Worm (Caenorhabditis elegans) whole organism, L3 larva: ENCODE data around the gene F53G2.2.

Experiments
- R02D3.7 ChIP-seq: fragments of 150-350 bp; optimal IDR thresholded peaks from 2 replicates; lab custom pipeline; 2014; ENCODE audit warnings: missing biosample characterization, missing genetic modification characterization
- ZK546.5 ChIP-seq: sonication (generic microtip); optimal IDR thresholded peaks from 2 replicates; lab custom pipeline; 2017; ENCODE audit warnings: missing biosample characterization, missing genetic modification characterization
- ama-1 ChIP-seq: fragments of 150-350 bp; optimal IDR thresholded peaks from 2 replicates; lab custom pipeline; 2018
- ceh-16 ChIP-seq: sonication (generic microtip); optimal IDR thresholded peaks from 2 replicates; lab custom pipeline; 2017; ENCODE audit warnings: missing biosample characterization, missing genetic modification characterization
- ceh-28 ChIP-seq: fragments of 150-350 bp; optimal IDR thresholded peaks from 2 replicates; lab custom pipeline; 2014; ENCODE audit warnings: missing biosample characterization, missing genetic modification reagents, missing genetic modification characterization
- daf-12 ChIP-seq: fragments of 150-350 bp; optimal IDR thresholded peaks from 2 replicates; lab custom pipeline; 2014; ENCODE audit warnings: missing biosample characterization, missing genetic modification reagents, missing genetic modification characterization
- egl-27 ChIP-seq: sonication (generic microtip); optimal IDR thresholded peaks from 4 replicates; lab custom pipeline; 2017; ENCODE audit warnings: missing biosample characterization, missing genetic modification reagents, missing genetic modification characterization
- egl-5 ChIP-seq: fragments of 150-350 bp; optimal IDR thresholded peaks from 2 replicates; lab custom pipeline; 2017; ENCODE audit warnings: missing biosample characterization, missing genetic modification reagents, missing genetic modification characterization, inconsistent platforms
- elt-1 ChIP-seq: fragments of 150-350 bp; optimal IDR thresholded peaks from 2 replicates; lab custom pipeline; 2014; ENCODE audit warnings: missing biosample characterization, missing genetic modification characterization
- elt-2 ChIP-seq: sonication (generic microtip); optimal IDR thresholded peaks from 2 replicates; lab custom pipeline; 2016; ENCODE audit warnings: missing genetic modification reagents, mild to moderate bottlenecking, missing genetic modification characterization, missing compliant biosample characterization
- fkh-10 ChIP-seq: sonication (generic microtip); optimal IDR thresholded peaks from 2 replicates; lab custom pipeline; 2017; ENCODE audit warnings: missing biosample characterization, missing genetic modification reagents, missing genetic modification characterization
- fkh-2 ChIP-seq: fragments of 150-350 bp; optimal IDR thresholded peaks from 2 replicates; lab custom pipeline; 2014; ENCODE audit warnings: missing biosample characterization, missing genetic modification reagents, missing genetic modification characterization
- fos-1 ChIP-seq: fragments of 150-350 bp; optimal IDR thresholded peaks from 2 replicates; lab custom pipeline; 2014; ENCODE audit warnings: missing biosample characterization, missing genetic modification characterization
- hmg-11 ChIP-seq: sonication (generic microtip); optimal IDR thresholded peaks from 2 replicates; lab custom pipeline; 2016; ENCODE audit warnings: missing genetic modification characterization, missing compliant biosample characterization
- jun-1 ChIP-seq: fragments of 150-350 bp; optimal IDR thresholded peaks from 2 replicates; lab custom pipeline; 2014; ENCODE audit warnings: missing biosample characterization, missing genetic modification reagents, missing genetic modification characterization
- lin-15B ChIP-seq: fragments of 150-350 bp; optimal IDR thresholded peaks from 2 replicates; lab custom pipeline; 2014; ENCODE audit warnings: missing biosample characterization, missing genetic modification characterization
- lin-39 ChIP-seq: fragments of 150-350 bp; optimal IDR thresholded peaks from 2 replicates; lab custom pipeline; 2018; ENCODE audit warnings: missing biosample characterization, missing genetic modification reagents, missing genetic modification characterization
- lsy-12 ChIP-seq: sonication (generic microtip); optimal IDR thresholded peaks from 2 replicates; lab custom pipeline; 2016; ENCODE audit warnings: mild to moderate bottlenecking, missing genetic modification characterization, missing compliant biosample characterization
- mml-1 ChIP-seq: fragments of 150-350 bp; sonication (generic microtip); optimal IDR thresholded peaks from 3 replicates; lab custom pipeline; 2014; ENCODE audit warnings: missing biosample characterization, missing genetic modification characterization
- nfya-1 ChIP-seq: sonication (generic microtip); optimal IDR thresholded peaks from 2 replicates; lab custom pipeline; 2017; ENCODE audit warnings: missing genetic modification characterization, mild to moderate bottlenecking, missing compliant biosample characterization, antibody characterized with exemption, moderate library complexity; ENCODE audit not compliant: insufficient read depth
- nhr-23 ChIP-seq: fragments of 150-350 bp; optimal IDR thresholded peaks from 2 replicates; lab custom pipeline; 2014; ENCODE audit warnings: missing biosample characterization, missing genetic modification reagents, missing genetic modification characterization
- nhr-28 ChIP-seq: fragments of 150-350 bp; optimal IDR thresholded peaks from 2 replicates; lab custom pipeline; 2014; ENCODE audit warnings: missing biosample characterization, missing genetic modification characterization
- nhr-67 ChIP-seq: fragments of 150-350 bp; optimal IDR thresholded peaks from 2 replicates; lab custom pipeline; 2014; ENCODE audit warnings: missing biosample characterization, missing genetic modification characterization
- nhr-76 ChIP-seq: fragments of 150-350 bp; sonication (generic microtip); optimal IDR thresholded peaks from 5 replicates; lab custom pipeline; 2014; ENCODE audit warnings: missing biosample characterization, missing genetic modification characterization
- pha-4 ChIP-seq: fragments of 150-350 bp; optimal IDR thresholded peaks from 2 replicates; lab custom pipeline; 2014; ENCODE audit warnings: missing biosample characterization, missing genetic modification reagents, missing genetic modification characterization
- pqm-1 ChIP-seq: fragments of 150-350 bp; optimal IDR thresholded peaks from 2 replicates; lab custom pipeline; 2017; ENCODE audit warnings: missing biosample characterization, missing genetic modification characterization, inconsistent platforms
- sea-2 ChIP-seq: fragments of 150-350 bp; sonication (generic microtip); optimal IDR thresholded peaks from 4 replicates; lab custom pipeline; 2014; ENCODE audit warnings: missing biosample characterization, missing genetic modification reagents, missing genetic modification characterization
- skn-1 ChIP-seq: fragments of 150-350 bp; optimal IDR thresholded peaks from 2 replicates; lab custom pipeline; 2014; ENCODE audit warnings: missing biosample characterization, missing genetic modification characterization
- snpc-4 ChIP-seq: fragments of 150-350 bp; optimal IDR thresholded peaks from 2 replicates; lab custom pipeline; 2014; ENCODE audit warnings: missing biosample characterization, missing genetic modification characterization
- unc-39 ChIP-seq: sonication (generic microtip); optimal IDR thresholded peaks from 4 replicates; lab custom pipeline; 2017; ENCODE audit warnings: missing biosample characterization, missing genetic modification characterization
- unc-62 ChIP-seq: fragments of 150-350 bp; sonication (generic microtip); optimal IDR thresholded peaks from 4 replicates; lab custom pipeline; 2014; ENCODE audit warnings: missing biosample characterization, missing genetic modification reagents, missing genetic modification characterization
- zag-1 ChIP-seq: fragments of 150-350 bp; optimal IDR thresholded peaks from 2 replicates; lab custom pipeline; 2014; ENCODE audit warnings: missing biosample characterization, missing genetic modification characterization
- ztf-4 ChIP-seq: fragments of 150-350 bp; optimal IDR thresholded peaks from 2 replicates; lab custom pipeline; 2014; ENCODE audit warnings: missing biosample characterization, missing genetic modification characterization

Gene F53G2.2

ce11 chrII:2446727-2447126, 35.0 kb upstream of the F53G2.2 start:
- TF ChIP-seq zag-1 (tag; lab: Kevin White, UChicago) (no peak), egl-27 (tag; lab: Kevin White, UChicago) (no peak), mml-1 (tag; lab: Kevin White, UChicago) (no peak), lin-15B (no peak), R02D3.7 (tag; lab: Kevin White, UChicago) (no peak), nfya-1 (tag; lab: Kevin White, UChicago) (no peak), nhr-76 (no peak), hmg-11 (tag; lab: Kevin White, UChicago) (no peak), fkh-10 (GFP tag; lab: Kevin White, UChicago) (no peak), ceh-28 (tag; lab: Kevin White, UChicago) (no peak)

- TF ChIP-seq hmg-11 (tag; lab: Kevin White, UChicago), result peak; percentile 28
- peak; percentile 1 for TF ChIP-seq elt-2 (tag; lab: Kevin White, UChicago)
- no peak for TF ChIP-seq ama-1
- peak; percentile 45 for TF ChIP-seq nfya-1 (tag; lab: Kevin White, UChicago)
- peak; percentile 60 for TF ChIP-seq ceh-28 (tag; lab: Kevin White, UChicago)
- no peak for TF ChIP-seq nhr-67 (tag; lab: Kevin White, UChicago)
- peak; percentile 26 for TF ChIP-seq nhr-23 (tag; lab: Kevin White, UChicago)
- peak; percentile 24 for TF ChIP-seq snpc-4 (tag; lab: Kevin White, UChicago)
- no peak for TF ChIP-seq nhr-28 (tag; lab: Kevin White, UChicago)
- peak; percentile 9 for TF ChIP-seq pha-4 (tag; lab: Kevin White, UChicago)
- no peak for TF ChIP-seq elt-1
- no peak for TF ChIP-seq egl-27 (tag; lab: Kevin White, UChicago)
- TF ChIP-seq lin-15B, result peak; percentile 9
Measured at ce11 chrII:2450990-2451389, 30.7 kb upstream of the F53G2.2 start.

ce11 chrII:2452492-2452891, 29.2 kb upstream of the F53G2.2 start:
- TF ChIP-seq jun-1 (no peak), snpc-4 (tag; lab: Kevin White, UChicago) (no peak), ceh-16 (tag; lab: Kevin White, UChicago) (no peak), ama-1 (peak; percentile 7), pqm-1 (tag; lab: Kevin White, UChicago) (peak; percentile 64), pha-4 (tag; lab: Kevin White, UChicago) (peak; percentile 50), ZK546.5 (tag; lab: Kevin White, UChicago) (no peak), elt-2 (tag; lab: Kevin White, UChicago) (peak; percentile 58)
- TF ChIP-seq, all 47 proteins: peak for 4

ce11 chrII:2454822-2455221, 26.9 kb upstream of the F53G2.2 start:
- no peak for TF ChIP-seq fos-1
- no peak for TF ChIP-seq fkh-10 (GFP tag; lab: Kevin White, UChicago)
- TF ChIP-seq pqm-1 (tag; lab: Kevin White, UChicago), result peak; percentile 65
- TF ChIP-seq elt-2 (tag; lab: Kevin White, UChicago), result peak; percentile 57
- TF ChIP-seq R02D3.7 (tag; lab: Kevin White, UChicago), result no peak
- no peak for TF ChIP-seq lin-39
- TF ChIP-seq jun-1, result peak; percentile 41
- no peak for TF ChIP-seq daf-12 (tag; lab: Kevin White, UChicago)
- TF ChIP-seq sea-2 (GFP tag; lab: Kevin White, UChicago), result no peak
- no peak for TF ChIP-seq fkh-2 (tag; lab: Kevin White, UChicago)
- peak; percentile 51 for TF ChIP-seq snpc-4 (tag; lab: Kevin White, UChicago)
- TF ChIP-seq unc-62 (GFP tag; lab: Kevin White, UChicago), result no peak
- no peak for TF ChIP-seq egl-5 (tag; lab: Kevin White, UChicago)
- TF ChIP-seq skn-1 (tag; lab: Kevin White, UChicago), result no peak
- TF ChIP-seq ztf-4 (tag; lab: Kevin White, UChicago), result no peak
- peak; percentile 96 for TF ChIP-seq pha-4 (tag; lab: Kevin White, UChicago)
- no peak for TF ChIP-seq lsy-12 (tag; lab: Kevin White, UChicago)
- peak; percentile 53 for TF ChIP-seq ceh-28 (tag; lab: Kevin White, UChicago)
- no peak for TF ChIP-seq unc-39 (tag; lab: Kevin White, UChicago)
